Worm (Caenorhabditis elegans) whole organism, L4 larva: ENCODE results near the gene K09E2.2.

ENCODE experiments used
- F37D6.2 ChIP-seq: sonication (generic microtip); optimal IDR thresholded peaks from 2 replicates; lab custom pipeline; 2016; ENCODE audit warnings: mild to moderate bottlenecking, missing genetic modification characterization, missing compliant biosample characterization
- F49E8.2 ChIP-seq: sonication (generic microtip); optimal IDR thresholded peaks from 2 replicates; lab custom pipeline; 2016; ENCODE audit warnings: missing compliant biosample characterization, mild to moderate bottlenecking, missing genetic modification characterization, borderline replicate concordance
- T20F7.1 ChIP-seq: fragments of 200-800 bp; sonication (Bioruptor generic); optimal IDR thresholded peaks from 2 replicates; lab custom pipeline; 2018; ENCODE audit warnings: mild to moderate bottlenecking, missing genetic modification characterization, missing compliant biosample characterization
- T26A8.4 ChIP-seq: fragments of 200-800 bp; sonication (Bioruptor generic); IDR thresholded peaks from 2 replicates; pipeline ENCODE4 v1.3.6; 2022; ENCODE audit warnings: missing genetic modification characterization, missing compliant biosample characterization
- Y105C5A.15 ChIP-seq: fragments of 200-800 bp; sonication (Bioruptor generic); IDR thresholded peaks from 2 replicates; pipeline ENCODE4 v1.3.6; 2022; ENCODE audit warnings: missing genetic modification characterization, missing compliant biosample characterization
- aha-1 ChIP-seq: fragments of 150-350 bp; peaks from one replicate; lab custom pipeline; 2014; ENCODE audit warnings: missing biosample characterization, missing genetic modification characterization
- ceh-28 ChIP-seq: fragments of 150-350 bp; optimal IDR thresholded peaks from 2 replicates; lab custom pipeline; 2014; ENCODE audit warnings: missing biosample characterization, missing genetic modification reagents, missing genetic modification characterization
- ceh-82 ChIP-seq: sonication (generic microtip); optimal IDR thresholded peaks from 2 replicates; lab custom pipeline; 2017; ENCODE audit warnings: missing biosample characterization, missing genetic modification characterization
- cey-2 ChIP-seq: sonication (generic microtip); optimal IDR thresholded peaks from 3 replicates; lab custom pipeline; 2017; ENCODE audit warnings: missing genetic modification characterization, mild to moderate bottlenecking, missing compliant biosample characterization, antibody characterized with exemption, borderline replicate concordance; ENCODE audit not compliant: insufficient read depth
- ctbp-1 ChIP-seq: fragments of 200-800 bp; sonication (Bioruptor generic); IDR thresholded peaks from 2 replicates; pipeline ENCODE4 v1.3.6; 2022; ENCODE audit warnings: missing genetic modification reagents, missing genetic modification characterization, missing compliant biosample characterization
- daf-16 ChIP-seq, 3 experiments: sonication (generic microtip); optimal IDR thresholded peaks; 2 replicates each; lab custom pipeline; 2016 to 2017; ENCODE audit warnings: missing genetic modification characterization in 3 of 3, missing genetic modification reagents in 3 of 3, mild to moderate bottlenecking in 2 of 3, missing compliant biosample characterization in 2 of 3, missing biosample characterization in 1 of 3, moderate library complexity in 1 of 3
- dmd-6 ChIP-seq: fragments of 200-800 bp; sonication (Bioruptor generic); IDR thresholded peaks from 2 replicates; pipeline ENCODE4 v1.3.6; 2022; ENCODE audit warnings: missing genetic modification reagents, missing genetic modification characterization, missing compliant biosample characterization
- dve-1 ChIP-seq: sonication (generic microtip); optimal IDR thresholded peaks from 2 replicates; lab custom pipeline; 2017; ENCODE audit warnings: antibody characterized with exemption, mild to moderate bottlenecking, missing genetic modification characterization, missing compliant biosample characterization; ENCODE audit not compliant: insufficient read depth
- egl-27 ChIP-seq: sonication (generic microtip); optimal IDR thresholded peaks from 3 replicates; lab custom pipeline; 2017; ENCODE audit warnings: missing biosample characterization, missing genetic modification reagents, missing genetic modification characterization
- fos-1 ChIP-seq: fragments of 150-350 bp; optimal IDR thresholded peaks from 2 replicates; lab custom pipeline; 2014; ENCODE audit warnings: missing biosample characterization, missing genetic modification characterization
- hlh-11 ChIP-seq: fragments of 200-800 bp; sonication (Bioruptor generic); optimal IDR thresholded peaks from 2 replicates; lab custom pipeline; 2018; ENCODE audit warnings: mild to moderate bottlenecking, missing genetic modification characterization, missing compliant biosample characterization
- hmg-1.1 ChIP-seq: fragments of 200-800 bp; sonication (Bioruptor generic); IDR thresholded peaks from 2 replicates; pipeline ENCODE4 v1.3.6; 2022; ENCODE audit warnings: missing genetic modification reagents, missing genetic modification characterization, missing compliant biosample characterization
- lin-1 ChIP-seq: fragments of 200-800 bp; sonication (Bioruptor generic); IDR thresholded peaks from 2 replicates; pipeline ENCODE4 v1.3.6; 2022; ENCODE audit warnings: missing genetic modification reagents, missing genetic modification characterization, missing compliant biosample characterization
- lin-15B ChIP-seq: fragments of 150-350 bp; sonication (generic microtip); optimal IDR thresholded peaks from 3 replicates; lab custom pipeline; 2014; ENCODE audit warnings: missing biosample characterization, missing genetic modification characterization
- lsy-2 ChIP-seq, 2 experiments: fragments of 150-350 bp in 1 of 2; sonication (generic microtip) in 1 of 2; optimal IDR thresholded peaks; 2 replicates each; lab custom pipeline; 2014 to 2017; ENCODE audit warnings: missing biosample characterization in 2 of 2, missing genetic modification characterization in 2 of 2
- mdl-1 ChIP-seq, 2 experiments: fragments of 150-350 bp in 1 of 2; sonication (generic microtip) in 1 of 2; optimal IDR thresholded peaks; 2 replicates each; lab custom pipeline; 2014 to 2017; ENCODE audit warnings: missing biosample characterization in 2 of 2, missing genetic modification characterization in 2 of 2
- mdt-29 ChIP-seq: fragments of 200-800 bp; sonication (Bioruptor generic); IDR thresholded peaks from 2 replicates; pipeline ENCODE4 v1.3.6; 2022; ENCODE audit warnings: missing genetic modification reagents, missing genetic modification characterization, missing compliant biosample characterization
- mep-1 ChIP-seq: fragments of 150-350 bp; sonication (generic microtip); optimal IDR thresholded peaks from 3 replicates; lab custom pipeline; 2014; ENCODE audit warnings: missing biosample characterization, missing genetic modification characterization
- nhr-28 ChIP-seq: fragments of 150-350 bp; optimal IDR thresholded peaks from 2 replicates; lab custom pipeline; 2014; ENCODE audit warnings: missing biosample characterization, missing genetic modification characterization
- nhr-48 ChIP-seq: sonication (generic microtip); optimal IDR thresholded peaks from 2 replicates; lab custom pipeline; 2016; ENCODE audit warnings: mild to moderate bottlenecking, missing genetic modification characterization, missing compliant biosample characterization
- nhr-77 ChIP-seq: fragments of 150-350 bp; optimal IDR thresholded peaks from 2 replicates; lab custom pipeline; 2014; ENCODE audit warnings: missing biosample characterization, missing genetic modification characterization
- pha-4 ChIP-seq, 2 experiments: fragments of 150-350 bp in 1 of 2; fragments of 200-800 bp in 1 of 2; sonication (Bioruptor generic) in 1 of 2; IDR thresholded peaks in 1 of 2; optimal IDR thresholded peaks in 1 of 2; 2 replicates each; pipeline versions ENCODE4 v1.3.6 to Lab custom; 2014 to 2022; ENCODE audit warnings: missing genetic modification characterization in 2 of 2, missing genetic modification reagents in 2 of 2, missing biosample characterization in 1 of 2, missing compliant biosample characterization in 1 of 2
- php-3 ChIP-seq: fragments of 200-800 bp; sonication (Bioruptor generic); IDR thresholded peaks from 2 replicates; pipeline ENCODE4 v1.3.6; 2022; ENCODE audit warnings: missing genetic modification reagents, missing genetic modification characterization, missing compliant biosample characterization
- pqm-1 ChIP-seq: sonication (generic microtip); optimal IDR thresholded peaks from 2 replicates; lab custom pipeline; 2017; ENCODE audit warnings: missing biosample characterization, missing genetic modification characterization
- rbr-2 ChIP-seq: sonication (generic microtip); optimal IDR thresholded peaks from 2 replicates; lab custom pipeline; 2016; ENCODE audit warnings: missing genotype, missing genetic modification characterization, missing compliant biosample characterization
- snpc-1.2 ChIP-seq: fragments of 200-800 bp; sonication (Bioruptor generic); IDR thresholded peaks from 2 replicates; pipeline ENCODE4 v1.3.6; 2022; ENCODE audit warnings: missing genetic modification reagents, missing genetic modification characterization, missing compliant biosample characterization
- unc-62 ChIP-seq, 3 experiments: fragments of 150-350 bp in 1 of 3; sonication (generic microtip); optimal IDR thresholded peaks in 2 of 3; peaks in 1 of 3; 1 replicate in 1 of 3; 2 replicates in 2 of 3; lab custom pipeline; 2014 to 2017; ENCODE audit warnings: missing biosample characterization in 3 of 3, missing genetic modification characterization in 3 of 3, missing genetic modification reagents in 3 of 3, missing genotype in 1 of 3
- zip-11 ChIP-seq: fragments of 200-800 bp; sonication (Bioruptor generic); IDR thresholded peaks from 2 replicates; pipeline ENCODE4 v1.3.6; 2022; ENCODE audit warnings: missing genetic modification characterization, missing compliant biosample characterization

Gene K09E2.2

DNA sequence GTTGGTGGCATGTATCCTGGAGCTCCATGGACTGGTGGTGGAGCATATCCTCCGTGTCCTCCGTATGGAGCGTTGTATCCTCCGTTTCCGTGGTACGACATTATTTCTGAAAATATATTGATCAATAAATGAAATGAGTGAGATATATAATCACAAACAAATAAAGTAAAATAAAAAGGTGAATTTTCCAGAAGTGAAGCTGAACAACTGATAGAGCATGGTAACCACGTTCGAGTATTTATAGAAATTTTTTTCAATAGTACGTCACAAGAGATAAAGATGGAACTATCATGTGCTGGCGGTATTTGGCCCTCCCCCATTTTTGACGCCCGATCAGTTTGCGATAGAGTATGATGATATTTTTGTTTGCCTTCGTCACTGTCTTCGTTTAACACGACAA is 44.0 kb downstream of the K09E2.2 start, which contains the start of gene F53A9.7:
Gene F53A9.7 (minus strand): TSS at position 101 of the 400 bp plus-strand sequence.
- peak in 1 of 2 experiments; percentile 60 for TF ChIP-seq unc-62 (GFP tag; optimal IDR thresholded peaks at IDR 0.05 in 1 of 2; lab: Kevin White, UChicago)
- TF ChIP-seq unc-62 (tag; optimal IDR thresholded peaks at IDR 0.05; lab: Kevin White, UChicago): no peak
- no peak for TF ChIP-seq rbr-2 (tag; lab: Kevin White, UChicago)
- peak; percentile 13 for TF ChIP-seq dve-1 (tag; lab: Kevin White, UChicago)
- no peak for TF ChIP-seq F49E8.2
- TF ChIP-seq aha-1: peak; percentile 25

DNA sequence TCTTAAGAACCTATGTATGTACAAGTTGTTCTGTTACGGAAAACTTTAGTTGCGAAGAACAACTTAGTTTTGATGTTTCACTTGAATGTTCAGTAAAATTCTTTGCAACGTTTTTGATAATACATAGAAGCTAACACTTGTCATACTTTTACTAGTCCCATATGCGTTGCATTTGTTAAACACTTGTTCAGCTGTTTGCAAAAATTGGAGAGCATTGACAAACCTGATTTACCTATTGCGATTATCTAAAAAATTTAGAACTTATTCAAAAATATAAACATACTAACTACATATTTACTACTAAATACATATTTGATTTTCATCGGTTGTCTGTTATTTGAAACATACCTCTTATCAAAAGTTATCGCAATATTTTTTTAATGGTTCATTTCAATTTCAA is 45.3 kb downstream of the K09E2.2 start:
- no peak for TF ChIP-seq aha-1
- TF ChIP-seq fos-1 (tag; lab: Kevin White, UChicago): peak; percentile 20
- no peak for TF ChIP-seq ceh-82
- no peak for TF ChIP-seq mdt-29 (GFP tag; lab: Robert Waterston, UW)
- TF ChIP-seq zip-11: no peak
- TF ChIP-seq T20F7.1: peak; percentile 34
- no peak for TF ChIP-seq hmg-1.1
- peak; percentile 93 for TF ChIP-seq nhr-77 (tag; lab: Kevin White, UChicago)
- TF ChIP-seq dve-1 (tag; lab: Kevin White, UChicago): peak; percentile 69
- TF ChIP-seq snpc-1.2 (GFP tag; lab: Robert Waterston, UW): no peak
- peak; percentile 42 for TF ChIP-seq nhr-28 (tag; lab: Kevin White, UChicago)
- TF ChIP-seq pha-4 (GFP tag; IDR thresholded peaks at IDR 0.05; lab: Robert Waterston, UW): 0 out of 2 replicates have a peak, but pooled peaks have one; percentile 13
- no peak for TF ChIP-seq pha-4 (tag; optimal IDR thresholded peaks at IDR 0.05; lab: Kevin White, UChicago)
- no peak for TF ChIP-seq egl-27 (tag; lab: Kevin White, UChicago)
- TF ChIP-seq F37D6.2 (tag; lab: Kevin White, UChicago): no peak
- peak; percentile 28; the same call in 1 of the 2 replicates for TF ChIP-seq php-3 (GFP tag; lab: Robert Waterston, UW)
- no peak for TF ChIP-seq daf-16 (GFP tag; optimal IDR thresholded peaks at IDR 0.05; lab: Kevin White, UChicago)
- peak; percentile 71 for TF ChIP-seq daf-16 (tag; optimal IDR thresholded peaks at IDR 0.05; lab: Kevin White, UChicago)
- TF ChIP-seq T26A8.4 (GFP tag; lab: Robert Waterston, UW): 0 out of 2 replicates have a peak, but pooled peaks have one; percentile 10

DNA sequence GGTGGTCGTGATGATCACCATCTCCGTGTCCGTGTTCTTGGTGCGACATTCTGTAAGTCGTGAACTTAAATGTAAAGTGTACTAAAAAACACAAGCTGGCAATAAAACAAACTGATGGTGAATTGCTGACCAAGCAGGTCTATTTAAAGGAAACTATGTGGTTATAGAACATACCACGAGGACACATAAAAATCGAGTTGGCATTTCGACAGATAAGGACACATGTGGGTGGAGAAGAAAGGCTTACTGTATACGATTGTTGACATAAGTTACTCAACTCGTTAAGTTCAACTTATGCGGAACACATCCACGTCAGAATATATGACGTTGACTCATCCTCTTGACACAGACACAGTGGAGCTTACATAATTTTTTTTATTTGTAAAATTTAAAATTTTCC is 46.0 kb downstream of the K09E2.2 start, which contains the start of gene F53A9.8:
Gene F53A9.8 (minus strand): TSS at position 49 of the 400 bp plus-strand sequence.
- peak; percentile 29 to 31 for TF ChIP-seq unc-62 (GFP tag; optimal IDR thresholded peaks at IDR 0.05 in 1 of 2; lab: Kevin White, UChicago)
- TF ChIP-seq unc-62 (tag; optimal IDR thresholded peaks at IDR 0.05; lab: Kevin White, UChicago): no peak
- peak; percentile 88 for TF ChIP-seq php-3 (GFP tag; lab: Robert Waterston, UW)
- TF ChIP-seq daf-16 (GFP tag; optimal IDR thresholded peaks at IDR 0.05; lab: Kevin White, UChicago): no peak
- peak; percentile 75 for TF ChIP-seq daf-16 (tag; optimal IDR thresholded peaks at IDR 0.05; lab: Kevin White, UChicago)
- no peak for TF ChIP-seq nhr-48 (tag; lab: Kevin White, UChicago)
- peak; percentile 83 for TF ChIP-seq dve-1 (tag; lab: Kevin White, UChicago)
- TF ChIP-seq Y105C5A.15 (GFP tag; lab: Robert Waterston, UW): 0 out of 2 replicates have a peak, but pooled peaks have one; percentile 20
- TF ChIP-seq mdl-1 (tag; optimal IDR thresholded peaks at IDR 0.05; lab: Kevin White, UChicago): peak in 1 of 2 experiments; percentile 43
- peak; percentile 58 for TF ChIP-seq nhr-28 (tag; lab: Kevin White, UChicago)
- no peak for TF ChIP-seq lin-15B
- TF ChIP-seq mep-1 (tag; lab: Kevin White, UChicago): no peak
- TF ChIP-seq pha-4 (GFP tag; IDR thresholded peaks at IDR 0.05; lab: Robert Waterston, UW): no peak
- TF ChIP-seq pha-4 (tag; optimal IDR thresholded peaks at IDR 0.05; lab: Kevin White, UChicago): no peak
- TF ChIP-seq pqm-1 (tag; lab: Kevin White, UChicago): peak; percentile 42
- no peak for TF ChIP-seq ceh-28 (tag; lab: Kevin White, UChicago)
- no peak for TF ChIP-seq lin-1
- no peak for TF ChIP-seq cey-2
- TF ChIP-seq lsy-2 (tag; optimal IDR thresholded peaks at IDR 0.05; lab: Kevin White, UChicago): peak in 1 of 2 experiments; percentile 15
- TF ChIP-seq ctbp-1 (GFP tag; lab: Robert Waterston, UW): no peak
- TF ChIP-seq dmd-6: peak; percentile 50
- peak; percentile 48 for TF ChIP-seq hlh-11
